Worm (Caenorhabditis elegans) whole organism, young adult: Measurements from ENCODE around the gene lin-9.

Experiments
- B0019.2 ChIP-seq: fragments of 200-800 bp; sonication (Bioruptor generic); conservative IDR thresholded peaks from 2 replicates; pipeline ENCODE4 v1.3.6; 2022; ENCODE audit warnings: missing genetic modification reagents, missing genetic modification characterization, missing compliant biosample characterization
- B0035.1 ChIP-seq: sonication (generic microtip); optimal IDR thresholded peaks from 2 replicates; lab custom pipeline; 2016; ENCODE audit warnings: missing genetic modification characterization, mild to moderate bottlenecking, missing compliant biosample characterization, missing genotype, missing genetic modification reagents
- B0336.3 ChIP-seq: fragments of 200-800 bp; sonication (Bioruptor generic); IDR thresholded peaks from 2 replicates; pipeline ENCODE4 v1.3.6; 2022; ENCODE audit warnings: missing genetic modification characterization, missing compliant biosample characterization
- F10E7.11 ChIP-seq: sonication (generic microtip); optimal IDR thresholded peaks from 2 replicates; lab custom pipeline; 2017; ENCODE audit warnings: mild to moderate bottlenecking, missing genetic modification characterization, moderate library complexity, missing compliant biosample characterization
- F37B4.10 ChIP-seq: fragments of 200-800 bp; sonication (Bioruptor generic); IDR thresholded peaks from 2 replicates; pipeline ENCODE4 v1.3.6; 2022; ENCODE audit warnings: missing genetic modification characterization, missing compliant biosample characterization
- F49E8.2 ChIP-seq: sonication (generic microtip); optimal IDR thresholded peaks from 3 replicates; lab custom pipeline; 2017; ENCODE audit warnings: missing genetic modification characterization, mild to moderate bottlenecking, missing compliant biosample characterization, antibody characterized with exemption, moderate library complexity; ENCODE audit not compliant: insufficient read depth
- F55B11.4 ChIP-seq: sonication (generic microtip); optimal IDR thresholded peaks from 2 replicates; lab custom pipeline; 2016; ENCODE audit warnings: missing compliant biosample characterization, missing genetic modification characterization, borderline replicate concordance; ENCODE audit not compliant: insufficient read depth
- F57A8.1 ChIP-seq: fragments of 200-800 bp; sonication (Bioruptor generic); optimal IDR thresholded peaks from 2 replicates; lab custom pipeline; 2018; ENCODE audit warnings: mild to moderate bottlenecking, missing genetic modification characterization, moderate library complexity, missing compliant biosample characterization
- F57C9.4 ChIP-seq: sonication (generic microtip); optimal IDR thresholded peaks from 2 replicates; lab custom pipeline; 2017; ENCODE audit warnings: mild to moderate bottlenecking, missing genetic modification characterization, missing compliant biosample characterization
- K11D2.4 ChIP-seq: fragments of 200-800 bp; sonication (Bioruptor generic); IDR thresholded peaks from 2 replicates; pipeline ENCODE4 v1.3.6; 2022; ENCODE audit warnings: missing genetic modification reagents, missing genetic modification characterization, missing compliant biosample characterization
- T26A5.8 ChIP-seq: sonication (generic microtip); optimal IDR thresholded peaks from 2 replicates; lab custom pipeline; 2016; ENCODE audit warnings: missing genetic modification characterization, missing compliant biosample characterization
- Y53G8AR.9 ChIP-seq: fragments of 200-800 bp; sonication (Bioruptor generic); conservative IDR thresholded peaks from 2 replicates; pipeline ENCODE4 v1.3.6; 2022; ENCODE audit warnings: missing genetic modification reagents, missing genetic modification characterization, missing compliant biosample characterization
- Y67H2A.10 ChIP-seq: fragments of 200-800 bp; sonication (Bioruptor generic); conservative IDR thresholded peaks from 2 replicates; pipeline ENCODE4 v1.3.6; 2022; ENCODE audit warnings: missing genetic modification reagents, missing genetic modification characterization, missing compliant biosample characterization
- Y79H2A.3 ChIP-seq: fragments of 200-800 bp; sonication (Bioruptor generic); conservative IDR thresholded peaks from 2 replicates; pipeline ENCODE4 v1.3.6; 2022; ENCODE audit warnings: missing genetic modification reagents, missing genetic modification characterization, missing compliant biosample characterization
- Y95B8A.8 ChIP-seq: fragments of 200-800 bp; sonication (Bioruptor generic); IDR thresholded peaks from 2 replicates; pipeline ENCODE4 v1.3.6; 2022; ENCODE audit warnings: missing genetic modification reagents, missing genetic modification characterization, missing compliant biosample characterization
- ama-1 ChIP-seq, 3 experiments: fragments of 150-350 bp in 1 of 3; sonication (generic microtip) in 2 of 3; optimal IDR thresholded peaks; 2 replicates each; lab custom pipeline; 2014 to 2018; ENCODE audit warnings: missing biosample characterization in 2 of 3, missing genetic modification characterization in 2 of 3, missing genetic modification reagents in 2 of 3
- attf-3 ChIP-seq: fragments of 200-800 bp; sonication (Bioruptor generic); conservative IDR thresholded peaks from 2 replicates; pipeline ENCODE4 v1.3.6; 2022; ENCODE audit warnings: missing genetic modification reagents, missing genetic modification characterization, missing compliant biosample characterization
- ccch-3 ChIP-seq: fragments of 200-800 bp; sonication (Bioruptor generic); optimal IDR thresholded peaks from 2 replicates; lab custom pipeline; 2018; ENCODE audit warnings: mild to moderate bottlenecking, missing genetic modification characterization, missing compliant biosample characterization
- ceh-100 ChIP-seq: fragments of 200-800 bp; sonication (Bioruptor generic); IDR thresholded peaks from 2 replicates; pipeline ENCODE4 v1.3.6; 2022; ENCODE audit warnings: missing genetic modification reagents, missing genetic modification characterization, missing compliant biosample characterization
- ceh-27 ChIP-seq: fragments of 200-800 bp; sonication (Bioruptor generic); optimal IDR thresholded peaks from 2 replicates; lab custom pipeline; 2018; ENCODE audit warnings: mild to moderate bottlenecking, missing genetic modification characterization, moderate library complexity, missing compliant biosample characterization
- ceh-91 ChIP-seq: fragments of 200-800 bp; sonication (Bioruptor generic); IDR thresholded peaks from 2 replicates; pipeline ENCODE4 v1.3.6; 2022; ENCODE audit warnings: missing genetic modification reagents, missing genetic modification characterization, missing compliant biosample characterization
- chd-7 ChIP-seq: sonication (generic microtip); optimal IDR thresholded peaks from 2 replicates; lab custom pipeline; 2016; ENCODE audit warnings: mild to moderate bottlenecking, missing genetic modification characterization, moderate library complexity, missing compliant biosample characterization
- egl-18 ChIP-seq: fragments of 200-800 bp; sonication (Bioruptor generic); IDR thresholded peaks from 2 replicates; pipeline ENCODE4 v1.3.6; 2022; ENCODE audit warnings: missing genetic modification reagents, missing genetic modification characterization, missing compliant biosample characterization
- egl-44 ChIP-seq: fragments of 200-800 bp; sonication (Bioruptor generic); IDR thresholded peaks from 2 replicates; pipeline ENCODE4 v1.3.6; 2022; ENCODE audit warnings: missing genetic modification reagents, missing genetic modification characterization, missing compliant biosample characterization
- ekl-4 ChIP-seq: fragments of 200-800 bp; sonication (Bioruptor generic); IDR thresholded peaks from 2 replicates; pipeline ENCODE4 v1.3.6; 2022; ENCODE audit warnings: missing genetic modification reagents, missing genetic modification characterization, missing compliant biosample characterization
- ets-4 ChIP-seq: fragments of 200-800 bp; sonication (Bioruptor generic); optimal IDR thresholded peaks from 2 replicates; lab custom pipeline; 2018; ENCODE audit warnings: mild to moderate bottlenecking, missing genetic modification characterization, missing compliant biosample characterization
- gei-17 ChIP-seq: fragments of 200-800 bp; sonication (Bioruptor generic); optimal IDR thresholded peaks from 2 replicates; lab custom pipeline; 2018; ENCODE audit warnings: mild to moderate bottlenecking, missing genetic modification characterization, missing compliant biosample characterization
- him-1 ChIP-seq: sonication (generic microtip); optimal IDR thresholded peaks from 2 replicates; lab custom pipeline; 2016; ENCODE audit warnings: missing genotype, missing genetic modification reagents, missing genetic modification characterization, missing compliant biosample characterization
- hsf-1 ChIP-seq: fragments of 200-800 bp; sonication (Bioruptor generic); IDR thresholded peaks from 2 replicates; pipeline ENCODE4 v1.3.6; 2022; ENCODE audit warnings: missing genetic modification reagents, missing genetic modification characterization, missing compliant biosample characterization
- let-607 ChIP-seq, 2 experiments: fragments of 200-800 bp in 1 of 2; sonication (Bioruptor generic) in 1 of 2; sonication (generic microtip) in 1 of 2; optimal IDR thresholded peaks; 2 replicates each; lab custom pipeline; 2016 to 2018; ENCODE audit warnings: mild to moderate bottlenecking in 2 of 2, missing compliant biosample characterization in 2 of 2, missing genetic modification characterization in 2 of 2, moderate library complexity in 2 of 2, missing genotype in 1 of 2
- mcd-1 ChIP-seq: fragments of 200-800 bp; sonication (Bioruptor generic); IDR thresholded peaks from 2 replicates; pipeline ENCODE4 v1.3.6; 2022; ENCODE audit warnings: missing genetic modification reagents, missing genetic modification characterization, missing compliant biosample characterization
- nhr-90 ChIP-seq: sonication (generic microtip); optimal IDR thresholded peaks from 2 replicates; lab custom pipeline; 2016; ENCODE audit warnings: missing genotype, mild to moderate bottlenecking, missing genetic modification characterization, missing compliant biosample characterization
- rcor-1 ChIP-seq: fragments of 200-800 bp; sonication (Bioruptor generic); IDR thresholded peaks from 2 replicates; pipeline ENCODE4 v1.3.6; 2022; ENCODE audit warnings: missing genetic modification reagents, missing genetic modification characterization, missing compliant biosample characterization
- rec-8 ChIP-seq, 2 experiments: sonication (generic microtip); optimal IDR thresholded peaks; 2 replicates each; lab custom pipeline; 2016; ENCODE audit warnings: mild to moderate bottlenecking in 2 of 2, missing genetic modification characterization in 2 of 2, missing genetic modification reagents in 2 of 2, missing genotype in 2 of 2, missing biosample characterization in 1 of 2, missing compliant biosample characterization in 1 of 2, moderate library complexity in 1 of 2
- repo-1 ChIP-seq: sonication (generic microtip); optimal IDR thresholded peaks from 2 replicates; lab custom pipeline; 2017; ENCODE audit warnings: mild to moderate bottlenecking, missing genetic modification characterization, missing compliant biosample characterization
- snpc-1.1 ChIP-seq: sonication (generic microtip); optimal IDR thresholded peaks from 2 replicates; lab custom pipeline; 2017; ENCODE audit warnings: missing genetic modification characterization, mild to moderate bottlenecking, missing compliant biosample characterization, antibody characterized with exemption, moderate library complexity, missing genotype, missing genetic modification reagents; ENCODE audit not compliant: insufficient read depth
- snpc-4 ChIP-seq, 5 experiments: fragments of 150-350 bp in 1 of 5; sonication (generic microtip) in 4 of 5; optimal IDR thresholded peaks; 2 replicates each; lab custom pipeline; 2014 to 2018; ENCODE audit warnings: missing genetic modification characterization in 5 of 5, missing biosample characterization in 3 of 5, antibody characterized with exemption in 2 of 5, mild to moderate bottlenecking in 2 of 5, missing compliant biosample characterization in 2 of 5, missing genotype in 2 of 5, moderate library complexity in 2 of 5, missing genetic modification reagents in 1 of 5
- somi-1 ChIP-seq: fragments of 200-800 bp; sonication (Bioruptor generic); optimal IDR thresholded peaks from 2 replicates; lab custom pipeline; 2018; ENCODE audit warnings: mild to moderate bottlenecking, missing genetic modification characterization, missing compliant biosample characterization
- tbx-9 ChIP-seq: sonication (generic microtip); optimal IDR thresholded peaks from 2 replicates; lab custom pipeline; 2016; ENCODE audit warnings: borderline replicate concordance, missing genetic modification characterization, inconsistent platforms, missing compliant biosample characterization
- tlf-1 ChIP-seq: fragments of 200-800 bp; sonication (Bioruptor generic); optimal IDR thresholded peaks from 2 replicates; lab custom pipeline; 2018; ENCODE audit warnings: mild to moderate bottlenecking, missing genetic modification characterization, missing compliant biosample characterization
- unc-130 ChIP-seq: sonication (generic microtip); optimal IDR thresholded peaks from 2 replicates; lab custom pipeline; 2016; ENCODE audit warnings: missing genetic modification reagents, missing genetic modification characterization, missing compliant biosample characterization
- zim-3 ChIP-seq: sonication (generic microtip); optimal IDR thresholded peaks from 2 replicates; lab custom pipeline; 2017; ENCODE audit warnings: mild to moderate bottlenecking, missing genetic modification characterization, moderate library complexity, missing compliant biosample characterization
- ztf-18 ChIP-seq: sonication (generic microtip); optimal IDR thresholded peaks from 2 replicates; lab custom pipeline; 2016; ENCODE audit warnings: missing genotype, mild to moderate bottlenecking, missing genetic modification characterization, missing compliant biosample characterization
- ztf-22 ChIP-seq: fragments of 200-800 bp; sonication (Bioruptor generic); optimal IDR thresholded peaks from 2 replicates; lab custom pipeline; 2018; ENCODE audit warnings: mild to moderate bottlenecking, missing genetic modification characterization, moderate library complexity, missing compliant biosample characterization
- ztf-26 ChIP-seq: sonication (generic microtip); optimal IDR thresholded peaks from 2 replicates; lab custom pipeline; 2017; ENCODE audit warnings: missing genetic modification characterization, missing compliant biosample characterization
- ztf-3 ChIP-seq: fragments of 200-800 bp; sonication (Bioruptor generic); optimal IDR thresholded peaks from 2 replicates; lab custom pipeline; 2018; ENCODE audit warnings: mild to moderate bottlenecking, missing genetic modification characterization, missing compliant biosample characterization

The lin-9 gene

ce11 chrIII:8937571-8937970, 33.6 kb upstream of the lin-9 start (continued):
- TF ChIP-seq hsf-1 (GFP tag; lab: Robert Waterston, UW), result no peak
- peak; percentile 71 for TF ChIP-seq zim-3 (tag; lab: Kevin White, UChicago)
- peak; percentile 24 for TF ChIP-seq F10E7.11 (tag; lab: Kevin White, UChicago)
- TF ChIP-seq B0035.1 (tag; lab: Kevin White, UChicago), result peak; percentile 34
- no peak for TF ChIP-seq ama-1 (optimal IDR thresholded peaks at IDR 0.05; lab: Kevin White, UChicago)
- peak; percentile 58 to 64 for TF ChIP-seq ama-1 (GFP tag; optimal IDR thresholded peaks at IDR 0.05; lab: Kevin White, UChicago)
- peak; percentile 67; the same call in 1 of the 2 replicates for TF ChIP-seq rcor-1 (GFP tag; lab: Robert Waterston, UW)
- TF ChIP-seq tbx-9 (tag; lab: Kevin White, UChicago), result no peak
- no peak for TF ChIP-seq ztf-26 (tag; lab: Kevin White, UChicago)
- peak; percentile 58 for TF ChIP-seq F49E8.2 (tag; lab: Kevin White, UChicago)
- no peak; the same call in 1 of the 2 replicates for TF ChIP-seq K11D2.4 (GFP tag; lab: Robert Waterston, UW)
- peak; percentile 46 for TF ChIP-seq F57C9.4
- 0 out of 2 replicates have a peak, but pooled peaks have one; percentile 34 for TF ChIP-seq B0019.2 (GFP tag; lab: Robert Waterston, UW)
- 0 out of 2 replicates have a peak, but pooled peaks have one; percentile 37 for TF ChIP-seq egl-44 (GFP tag; lab: Robert Waterston, UW)
- no peak for TF ChIP-seq chd-7
- TF ChIP-seq B0336.3 (GFP tag; lab: Robert Waterston, UW), result no peak
- TF ChIP-seq tlf-1 (GFP tag; lab: Kevin White, UChicago), result peak; percentile 35
- TF ChIP-seq F55B11.4, result no peak
- peak; percentile 86 for TF ChIP-seq ztf-18 (tag; lab: Kevin White, UChicago)
- TF ChIP-seq Y79H2A.3 (GFP tag; lab: Robert Waterston, UW), result 0 out of 2 replicates have a peak, but pooled peaks have one; percentile 55
- peak; percentile 65 for TF ChIP-seq ceh-100 (GFP tag; lab: Robert Waterston, UW)
- peak; percentile 57 for TF ChIP-seq ztf-22 (GFP tag; lab: Kevin White, UChicago)
- TF ChIP-seq let-607 (tag; optimal IDR thresholded peaks at IDR 0.05; lab: Kevin White, UChicago), result peak; percentile 45 to 65
- TF ChIP-seq F57A8.1 (GFP tag; lab: Kevin White, UChicago), result peak; percentile 73
- peak; percentile 77 for TF ChIP-seq ceh-27 (GFP tag; lab: Kevin White, UChicago)
- no peak for TF ChIP-seq attf-3 (GFP tag; lab: Robert Waterston, UW)
- peak; percentile 64 for TF ChIP-seq ceh-91 (GFP tag; lab: Robert Waterston, UW)
- peak; percentile 47 for TF ChIP-seq snpc-4 (GFP tag; optimal IDR thresholded peaks at IDR 0.05; lab: Kevin White, UChicago)
- TF ChIP-seq snpc-4 (tag; optimal IDR thresholded peaks at IDR 0.05; lab: Kevin White, UChicago), result peak in 3 of 4 experiments; percentile 65 to 80 (median 66)
- no peak for TF ChIP-seq Y67H2A.10
- peak; percentile 21 for TF ChIP-seq ztf-3 (GFP tag; lab: Kevin White, UChicago)
- TF ChIP-seq mcd-1 (GFP tag; lab: Robert Waterston, UW), result no peak
- no peak for TF ChIP-seq F37B4.10 (GFP tag; lab: Robert Waterston, UW)
- TF ChIP-seq egl-18 (GFP tag; lab: Robert Waterston, UW), result no peak
- peak; percentile 63 to 87 for TF ChIP-seq rec-8 (tag; optimal IDR thresholded peaks at IDR 0.05; lab: Kevin White, UChicago)
- TF ChIP-seq him-1, result peak; percentile 97
- no peak for TF ChIP-seq ccch-3 (GFP tag; lab: Kevin White, UChicago)
- peak; percentile 89 for TF ChIP-seq nhr-90 (tag; lab: Kevin White, UChicago)
- no peak for TF ChIP-seq gei-17
- TF ChIP-seq ekl-4 (GFP tag; lab: Robert Waterston, UW), result peak; percentile 76; the same call in 1 of the 2 replicates
- TF ChIP-seq repo-1 (tag; lab: Kevin White, UChicago), result no peak
- peak; percentile 57 for TF ChIP-seq ets-4 (GFP tag; lab: Kevin White, UChicago)
- peak; percentile 36 for TF ChIP-seq T26A5.8 (tag; lab: Kevin White, UChicago)
- TF ChIP-seq Y95B8A.8 (GFP tag; lab: Robert Waterston, UW), result 0 out of 2 replicates have a peak, but pooled peaks have one; percentile 55
- peak; percentile 35 for TF ChIP-seq snpc-1.1 (tag; lab: Kevin White, UChicago)
- TF ChIP-seq somi-1 (GFP tag; lab: Kevin White, UChicago), result peak; percentile 54
- no peak; the same call in 1 of the 2 replicates for TF ChIP-seq Y53G8AR.9 (GFP tag; lab: Robert Waterston, UW)
- TF ChIP-seq unc-130 (GFP tag; lab: Kevin White, UChicago), result peak; percentile 39
